Worm (Caenorhabditis elegans) whole organism, L4 larva: Measurements from ENCODE around the gene ckk-1.

Experiments used
- D1046.2 ChIP-seq: fragments of 200-800 bp; sonication (Bioruptor generic); IDR thresholded peaks from 2 replicates; pipeline ENCODE4 v1.3.6; 2022; ENCODE audit warnings: missing genetic modification characterization, missing compliant biosample characterization
- F26F4.8 ChIP-seq: fragments of 200-800 bp; sonication (Bioruptor generic); conservative IDR thresholded peaks from 2 replicates; pipeline ENCODE4 v1.3.6; 2022; ENCODE audit warnings: missing genetic modification characterization, missing compliant biosample characterization
- F44E2.7 ChIP-seq: fragments of 200-800 bp; sonication (Bioruptor generic); IDR thresholded peaks from 2 replicates; pipeline ENCODE4 v2.1.2; 2022; ENCODE audit warnings: missing genetic modification characterization, missing compliant biosample characterization
- T26A8.4 ChIP-seq: fragments of 200-800 bp; sonication (Bioruptor generic); IDR thresholded peaks from 2 replicates; pipeline ENCODE4 v1.3.6; 2022; ENCODE audit warnings: missing genetic modification characterization, missing compliant biosample characterization
- Y48G9A.11 ChIP-seq: fragments of 200-800 bp; sonication (Bioruptor generic); IDR thresholded peaks from 2 replicates; pipeline ENCODE4 v1.3.6; 2022; ENCODE audit warnings: missing genetic modification reagents, missing genetic modification characterization, missing compliant biosample characterization
- Y75B8A.6 ChIP-seq: fragments of 200-800 bp; sonication (Bioruptor generic); IDR thresholded peaks from 2 replicates; pipeline ENCODE4 v1.3.6; 2022; ENCODE audit warnings: missing genetic modification reagents, missing genetic modification characterization, missing compliant biosample characterization
- aly-2 ChIP-seq: sonication (generic microtip); optimal IDR thresholded peaks from 2 replicates; lab custom pipeline; 2018; ENCODE audit warnings: missing biosample characterization, missing genetic modification characterization
- ama-1 ChIP-seq: fragments of 150-350 bp; optimal IDR thresholded peaks from 2 replicates; lab custom pipeline; 2014; ENCODE audit warnings: inconsistent platforms, mixed read lengths
- ceh-20 ChIP-seq: fragments of 200-800 bp; sonication (Bioruptor generic); IDR thresholded peaks from 2 replicates; pipeline ENCODE4 v1.3.6; 2022; ENCODE audit warnings: missing genetic modification reagents, missing genetic modification characterization, missing compliant biosample characterization
- ceh-44 ChIP-seq: fragments of 200-800 bp; sonication (Bioruptor generic); IDR thresholded peaks from 2 replicates; pipeline ENCODE4 v1.3.6; 2022; ENCODE audit warnings: missing genetic modification reagents, missing genetic modification characterization, missing compliant biosample characterization
- ceh-62 ChIP-seq: sonication (generic microtip); optimal IDR thresholded peaks from 2 replicates; lab custom pipeline; 2017; ENCODE audit warnings: missing biosample characterization, missing genetic modification characterization
- daf-19 ChIP-seq: fragments of 200-800 bp; sonication (Bioruptor generic); conservative IDR thresholded peaks from 2 replicates; pipeline ENCODE4 v1.3.6; 2022; ENCODE audit warnings: missing genetic modification characterization, missing compliant biosample characterization
- dmd-8 ChIP-seq: fragments of 200-800 bp; sonication (Bioruptor generic); IDR thresholded peaks from 2 replicates; pipeline ENCODE4 v1.3.6; 2022; ENCODE audit warnings: missing genetic modification characterization, missing compliant biosample characterization
- dmd-9 ChIP-seq: fragments of 200-800 bp; sonication (Bioruptor generic); IDR thresholded peaks from 2 replicates; pipeline ENCODE4 v1.3.6; 2022; ENCODE audit warnings: missing genetic modification reagents, missing genetic modification characterization, missing compliant biosample characterization
- dpl-1 ChIP-seq: fragments of 150-350 bp; optimal IDR thresholded peaks from 2 replicates; lab custom pipeline; 2014; ENCODE audit warnings: missing biosample characterization, missing genetic modification reagents, missing genetic modification characterization
- egl-27 ChIP-seq: sonication (generic microtip); optimal IDR thresholded peaks from 3 replicates; lab custom pipeline; 2017; ENCODE audit warnings: missing biosample characterization, missing genetic modification reagents, missing genetic modification characterization
- fkh-10 ChIP-seq: fragments of 150-350 bp; optimal IDR thresholded peaks from 2 replicates; lab custom pipeline; 2014; ENCODE audit warnings: missing biosample characterization, missing genetic modification reagents, missing genetic modification characterization
- fos-1 ChIP-seq: fragments of 150-350 bp; optimal IDR thresholded peaks from 2 replicates; lab custom pipeline; 2014; ENCODE audit warnings: missing biosample characterization, missing genetic modification characterization
- hlh-30 ChIP-seq: sonication (generic microtip); optimal IDR thresholded peaks from 2 replicates; lab custom pipeline; 2017; ENCODE audit warnings: antibody characterized with exemption, mild to moderate bottlenecking, missing genetic modification characterization, missing compliant biosample characterization; ENCODE audit not compliant: insufficient read depth
- jun-1 ChIP-seq: fragments of 150-350 bp; optimal IDR thresholded peaks from 2 replicates; lab custom pipeline; 2014; ENCODE audit warnings: missing biosample characterization, missing genetic modification reagents, missing genetic modification characterization
- lin-13 ChIP-seq: fragments of 150-350 bp; optimal IDR thresholded peaks from 2 replicates; lab custom pipeline; 2014; ENCODE audit warnings: missing biosample characterization, missing genetic modification reagents, missing genetic modification characterization
- lin-29 ChIP-seq: fragments of 200-800 bp; sonication (Bioruptor generic); IDR thresholded peaks from 2 replicates; pipeline ENCODE4 v1.3.6; 2022; ENCODE audit warnings: missing genetic modification reagents, missing genetic modification characterization, missing compliant biosample characterization
- lin-38 ChIP-seq: fragments of 200-800 bp; sonication (Bioruptor generic); IDR thresholded peaks from 2 replicates; pipeline ENCODE4 v1.3.6; 2022; ENCODE audit warnings: missing genetic modification reagents, missing genetic modification characterization, missing compliant biosample characterization
- lsy-2 ChIP-seq, 2 experiments: fragments of 150-350 bp in 1 of 2; sonication (generic microtip) in 1 of 2; optimal IDR thresholded peaks; 2 replicates each; lab custom pipeline; 2014 to 2017; ENCODE audit warnings: missing biosample characterization in 2 of 2, missing genetic modification characterization in 2 of 2
- mdl-1 ChIP-seq, 2 experiments: fragments of 150-350 bp in 1 of 2; sonication (generic microtip) in 1 of 2; optimal IDR thresholded peaks; 2 replicates each; lab custom pipeline; 2014 to 2017; ENCODE audit warnings: missing biosample characterization in 2 of 2, missing genetic modification characterization in 2 of 2
- mdt-29 ChIP-seq: fragments of 200-800 bp; sonication (Bioruptor generic); IDR thresholded peaks from 2 replicates; pipeline ENCODE4 v1.3.6; 2022; ENCODE audit warnings: missing genetic modification reagents, missing genetic modification characterization, missing compliant biosample characterization
- mep-1 ChIP-seq: fragments of 150-350 bp; sonication (generic microtip); optimal IDR thresholded peaks from 3 replicates; lab custom pipeline; 2014; ENCODE audit warnings: missing biosample characterization, missing genetic modification characterization
- mes-2 ChIP-seq: sonication (generic microtip); optimal IDR thresholded peaks from 2 replicates; lab custom pipeline; 2016; ENCODE audit warnings: missing genotype, mild to moderate bottlenecking, missing genetic modification characterization, missing compliant biosample characterization; ENCODE audit not compliant: poor library complexity, severe bottlenecking
- mxl-3 ChIP-seq: fragments of 200-800 bp; sonication (Bioruptor generic); optimal IDR thresholded peaks from 2 replicates; lab custom pipeline; 2018; ENCODE audit warnings: mild to moderate bottlenecking, missing genetic modification characterization, missing compliant biosample characterization
- nhr-102 ChIP-seq: sonication (generic microtip); optimal IDR thresholded peaks from 2 replicates; lab custom pipeline; 2016; ENCODE audit warnings: mild to moderate bottlenecking, missing genetic modification characterization, moderate library complexity, missing compliant biosample characterization
- nhr-11 ChIP-seq: fragments of 150-350 bp; optimal IDR thresholded peaks from 2 replicates; lab custom pipeline; 2014; ENCODE audit warnings: missing biosample characterization, missing genetic modification characterization
- nhr-237 ChIP-seq: sonication (generic microtip); optimal IDR thresholded peaks from 2 replicates; lab custom pipeline; 2017; ENCODE audit warnings: missing biosample characterization, missing genetic modification characterization
- nhr-28 ChIP-seq: fragments of 150-350 bp; optimal IDR thresholded peaks from 2 replicates; lab custom pipeline; 2014; ENCODE audit warnings: missing biosample characterization, missing genetic modification characterization
- nhr-6 ChIP-seq: fragments of 150-350 bp; optimal IDR thresholded peaks from 2 replicates; lab custom pipeline; 2014; ENCODE audit warnings: missing biosample characterization, missing genetic modification characterization
- nhr-76 ChIP-seq: fragments of 150-350 bp; optimal IDR thresholded peaks from 2 replicates; lab custom pipeline; 2014; ENCODE audit warnings: missing biosample characterization, missing genetic modification characterization
- pha-4 ChIP-seq, 2 experiments: fragments of 150-350 bp in 1 of 2; fragments of 200-800 bp in 1 of 2; sonication (Bioruptor generic) in 1 of 2; IDR thresholded peaks in 1 of 2; optimal IDR thresholded peaks in 1 of 2; 2 replicates each; pipeline versions ENCODE4 v1.3.6 to Lab custom; 2014 to 2022; ENCODE audit warnings: missing genetic modification characterization in 2 of 2, missing genetic modification reagents in 2 of 2, missing biosample characterization in 1 of 2, missing compliant biosample characterization in 1 of 2
- pqm-1 ChIP-seq: sonication (generic microtip); optimal IDR thresholded peaks from 2 replicates; lab custom pipeline; 2017; ENCODE audit warnings: missing biosample characterization, missing genetic modification characterization
- rbr-2 ChIP-seq: sonication (generic microtip); optimal IDR thresholded peaks from 2 replicates; lab custom pipeline; 2016; ENCODE audit warnings: missing genotype, missing genetic modification characterization, missing compliant biosample characterization
- sdz-12 ChIP-seq: fragments of 200-800 bp; sonication (Bioruptor generic); optimal IDR thresholded peaks from 2 replicates; lab custom pipeline; 2018; ENCODE audit warnings: mild to moderate bottlenecking, missing genetic modification characterization, missing compliant biosample characterization
- set-16 ChIP-seq: fragments of 200-800 bp; sonication (Bioruptor generic); IDR thresholded peaks from 2 replicates; pipeline ENCODE4 v1.3.6; 2022; ENCODE audit warnings: missing genetic modification reagents, missing genetic modification characterization, missing compliant biosample characterization
- snpc-1.2 ChIP-seq: fragments of 200-800 bp; sonication (Bioruptor generic); IDR thresholded peaks from 2 replicates; pipeline ENCODE4 v1.3.6; 2022; ENCODE audit warnings: missing genetic modification reagents, missing genetic modification characterization, missing compliant biosample characterization
- unc-130 ChIP-seq: sonication (generic microtip); optimal IDR thresholded peaks from 2 replicates; lab custom pipeline; 2016; ENCODE audit warnings: missing genetic modification reagents, missing genetic modification characterization, missing compliant biosample characterization
- unc-39 ChIP-seq: sonication (generic microtip); optimal IDR thresholded peaks from 2 replicates; lab custom pipeline; 2017; ENCODE audit warnings: missing biosample characterization, missing genetic modification characterization
- unc-62 ChIP-seq, 3 experiments: fragments of 150-350 bp in 1 of 3; sonication (generic microtip); optimal IDR thresholded peaks in 2 of 3; peaks in 1 of 3; 1 replicate in 1 of 3; 2 replicates in 2 of 3; lab custom pipeline; 2014 to 2017; ENCODE audit warnings: missing biosample characterization in 3 of 3, missing genetic modification characterization in 3 of 3, missing genetic modification reagents in 3 of 3, missing genotype in 1 of 3
- vab-7 ChIP-seq: fragments of 200-800 bp; sonication (Bioruptor generic); IDR thresholded peaks from 2 replicates; pipeline ENCODE4 v1.3.6; 2022; ENCODE audit warnings: missing genetic modification reagents, missing genetic modification characterization, missing compliant biosample characterization
- zag-1 ChIP-seq: fragments of 150-350 bp; optimal IDR thresholded peaks from 2 replicates; lab custom pipeline; 2014; ENCODE audit warnings: missing biosample characterization, missing genetic modification characterization
- ztf-11 ChIP-seq: fragments of 150-350 bp; optimal IDR thresholded peaks from 2 replicates; lab custom pipeline; 2014; ENCODE audit warnings: missing biosample characterization, missing genetic modification characterization
- ztf-7 ChIP-seq: fragments of 150-350 bp; optimal IDR thresholded peaks from 2 replicates; lab custom pipeline; 2014; ENCODE audit warnings: missing biosample characterization, missing genetic modification characterization

Gene ckk-1

DNA sequence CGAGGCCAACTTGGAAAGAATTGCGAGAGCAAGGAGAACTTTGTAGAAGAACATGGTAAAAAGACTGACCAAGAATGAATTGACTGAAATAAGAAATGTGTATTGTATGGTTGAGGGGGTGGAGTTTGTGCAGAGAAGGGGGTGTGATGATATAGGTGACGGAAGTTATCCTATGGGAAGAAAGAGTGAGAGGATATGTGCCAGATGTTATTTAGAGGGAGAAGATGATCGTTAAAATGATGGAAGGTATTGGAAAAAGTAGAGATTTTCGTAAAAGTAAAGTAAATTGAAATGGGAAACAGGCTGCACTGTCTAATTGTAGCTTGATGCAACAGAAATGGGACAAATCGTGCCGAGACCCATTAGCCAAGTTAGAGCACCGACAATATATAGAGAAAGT lies 21.7 kb downstream of the ckk-1 start, which contains the start of gene sdz-21:
Gene sdz-21 (minus strand): TSS at position 101 of the 400 bp plus-strand sequence.
- TF ChIP-seq ztf-7 (tag; lab: Kevin White, UChicago) (no peak), lin-13 (no peak), zag-1 (no peak), fos-1 (tag; lab: Kevin White, UChicago) (no peak), nhr-11 (tag; lab: Kevin White, UChicago) (no peak), pqm-1 (no peak), nhr-76 (tag; lab: Kevin White, UChicago) (no peak), mes-2 (no peak), unc-39 (tag; lab: Kevin White, UChicago) (no peak), ceh-62 (tag; lab: Kevin White, UChicago) (no peak), jun-1 (tag; lab: Kevin White, UChicago) (no peak), fkh-10 (GFP tag; lab: Kevin White, UChicago) (no peak), nhr-6 (no peak), ztf-11 (tag; lab: Kevin White, UChicago) (no peak), nhr-102 (tag; lab: Kevin White, UChicago) (no peak), mdt-29 (GFP tag; lab: Robert Waterston, UW) (no peak), mdl-1 (tag; optimal IDR thresholded peaks at IDR 0.05; lab: Kevin White, UChicago) (no peak), ceh-44 (no peak), vab-7 (GFP tag; lab: Robert Waterston, UW) (no peak), Y75B8A.6 (no peak)

DNA sequence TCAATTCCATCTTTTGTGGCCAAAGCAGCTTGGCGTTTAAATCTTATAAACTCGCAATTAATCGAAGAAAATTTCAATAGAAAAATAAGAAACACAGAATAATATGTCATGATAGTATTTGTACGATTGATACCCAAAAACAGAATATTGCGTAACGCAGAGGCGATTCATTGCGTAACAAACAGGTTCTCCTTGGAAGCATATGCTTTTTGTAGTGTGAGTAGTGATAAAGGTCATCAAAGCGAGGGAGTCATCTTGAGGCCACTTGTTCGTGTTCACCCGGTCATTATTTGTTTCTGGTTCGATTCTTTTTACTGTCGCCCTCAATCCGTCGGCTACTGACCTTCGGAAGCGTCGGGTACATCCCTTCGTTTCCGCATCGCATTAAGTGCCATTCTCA lies 25.7 kb downstream of the ckk-1 start, which contains the start of gene F54E7.6:
Gene F54E7.6 (minus strand): TSS at position 110 of the 400 bp plus-strand sequence.
- TF ChIP-seq D1046.2 (GFP tag; lab: Robert Waterston, UW), result no peak
- TF ChIP-seq mxl-3 (GFP tag; lab: Kevin White, UChicago), result peak; percentile 33
- TF ChIP-seq nhr-28 (tag; lab: Kevin White, UChicago), result peak; percentile 82

DNA sequence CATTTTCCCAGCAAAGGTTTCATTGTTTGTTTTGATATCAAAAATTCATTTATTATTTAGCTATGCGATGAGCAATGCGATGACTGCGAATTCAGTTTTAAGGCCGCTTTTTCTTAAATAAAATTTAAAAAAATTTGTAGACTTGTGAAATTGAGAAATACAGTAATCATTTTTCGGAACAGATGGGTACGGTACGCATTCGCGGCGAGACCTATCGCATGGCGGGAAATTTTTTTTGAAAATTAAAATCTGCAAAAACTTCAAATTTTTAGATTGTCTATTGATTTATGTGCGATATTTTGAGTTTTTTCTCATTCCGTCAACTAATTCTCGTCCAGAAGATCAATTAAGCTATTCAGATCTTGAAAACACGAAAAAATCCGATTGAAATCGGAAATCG lies 28.2 kb downstream of the ckk-1 start:
- TF ChIP-seq pha-4 (GFP tag; IDR thresholded peaks at IDR 0.05; lab: Robert Waterston, UW), result no peak
- TF ChIP-seq pha-4 (tag; optimal IDR thresholded peaks at IDR 0.05; lab: Kevin White, UChicago), result no peak
- TF ChIP-seq F44E2.7 (GFP tag; lab: Robert Waterston, UW), result no peak
- TF ChIP-seq T26A8.4 (GFP tag; lab: Robert Waterston, UW), result no peak
- peak; percentile 81 for TF ChIP-seq lin-38 (GFP tag; lab: Robert Waterston, UW)
- no peak for TF ChIP-seq dmd-8 (GFP tag; lab: Robert Waterston, UW)
- TF ChIP-seq mep-1, result no peak
- no peak for TF ChIP-seq F26F4.8 (GFP tag; lab: Robert Waterston, UW)
- no peak for TF ChIP-seq pqm-1
- TF ChIP-seq egl-27, result no peak
- no peak for TF ChIP-seq rbr-2
- TF ChIP-seq unc-130, result peak; percentile 87
- TF ChIP-seq unc-62 (GFP tag; optimal IDR thresholded peaks at IDR 0.05 in 1 of 2; lab: Kevin White, UChicago), result no peak
- TF ChIP-seq unc-62 (tag; optimal IDR thresholded peaks at IDR 0.05; lab: Kevin White, UChicago), result no peak
- peak; percentile 60; the same call in 1 of the 2 replicates for TF ChIP-seq snpc-1.2 (GFP tag; lab: Robert Waterston, UW)
- TF ChIP-seq lin-29, result no peak
- no peak for TF ChIP-seq dpl-1 (GFP tag; lab: Kevin White, UChicago)
- no peak for TF ChIP-seq lin-13
- TF ChIP-seq sdz-12 (GFP tag; lab: Kevin White, UChicago), result no peak
- no peak for TF ChIP-seq nhr-237 (tag; lab: Kevin White, UChicago)
- TF ChIP-seq ceh-20, result no peak
- TF ChIP-seq ama-1, result no peak
- TF ChIP-seq Y75B8A.6, result no peak
- no peak for TF ChIP-seq hlh-30 (tag; lab: Kevin White, UChicago)
- no peak for TF ChIP-seq D1046.2 (GFP tag; lab: Robert Waterston, UW)
- peak; percentile 79 for TF ChIP-seq Y48G9A.11 (GFP tag; lab: Robert Waterston, UW)
- TF ChIP-seq dmd-9 (GFP tag; lab: Robert Waterston, UW), result no peak
- no peak for TF ChIP-seq nhr-6
- no peak for TF ChIP-seq mes-2
- no peak for TF ChIP-seq nhr-102 (tag; lab: Kevin White, UChicago)
- TF ChIP-seq daf-19, result no peak
- TF ChIP-seq set-16 (GFP tag; lab: Robert Waterston, UW), result no peak
- TF ChIP-seq mdl-1 (tag; optimal IDR thresholded peaks at IDR 0.05; lab: Kevin White, UChicago), result no peak
- TF ChIP-seq aly-2 (tag; lab: Kevin White, UChicago), result no peak
- TF ChIP-seq lsy-2 (tag; optimal IDR thresholded peaks at IDR 0.05; lab: Kevin White, UChicago), result peak in 1 of 2 experiments; percentile 73
